Worm (Caenorhabditis elegans): ENCODE results near the gene str-143.

DNA sequence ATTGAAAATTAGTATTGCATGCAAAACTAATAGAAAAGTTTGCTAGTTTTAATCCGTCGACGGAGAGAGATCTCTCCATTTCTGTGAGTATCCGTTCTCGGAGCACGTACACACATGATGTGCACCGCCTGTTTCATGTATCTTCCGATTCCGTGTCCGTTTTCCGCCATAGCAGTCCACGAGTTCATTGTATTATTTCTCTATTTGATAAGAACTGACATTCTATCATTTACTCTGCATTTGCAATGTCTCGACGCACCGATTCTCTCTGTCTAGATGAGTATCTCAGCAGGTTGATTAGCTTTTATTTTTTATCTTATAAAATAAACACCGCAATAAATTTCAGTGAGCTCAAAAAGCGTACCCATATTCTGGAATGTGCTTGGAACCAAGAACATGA is 50.6 kb downstream of the str-143 start:
- TF ChIP-seq tbx-11 (GFP tag; IDR thresholded peaks at IDR 0.05): no peak
- TF ChIP-seq ama-1 (optimal IDR thresholded peaks at IDR 0.05): no peak
- TF ChIP-seq scrt-1 (GFP tag; IDR thresholded peaks at IDR 0.05): no peak
- no peak for TF ChIP-seq sea-1 (GFP tag; conservative IDR thresholded peaks at IDR 0.05)

Measured in whole organism, early embryonic.